Fruit fly (Drosophila melanogaster) whole organism, embryonic: Measurements from ENCODE around the gene Sfxn2.

Experiments
- Atf3 ChIP-seq: fragments of 200-800 bp; sonication (Bioruptor generic); optimal IDR thresholded peaks from 3 replicates; lab custom pipeline; 2016; ENCODE audit warnings: missing biosample characterization, missing genetic modification characterization
- BtbVII ChIP-seq: fragments of 200-800 bp; sonication (Bioruptor generic); optimal IDR thresholded peaks from 3 replicates; lab custom pipeline; 2017; ENCODE audit warnings: missing biosample characterization, mild to moderate bottlenecking, missing genetic modification characterization
- CG11093 ChIP-seq: fragments of 200-800 bp; sonication (Bioruptor generic); IDR thresholded peaks from 3 replicates; pipeline ENCODE4 v1.3.6; 2022; ENCODE audit warnings: missing biosample characterization, missing genetic modification characterization
- CG11696 ChIP-seq: fragments of 200-800 bp; sonication (Bioruptor generic); IDR thresholded peaks from 2 replicates; pipeline ENCODE4 v1.3.6; 2022; ENCODE audit warnings: missing biosample characterization, missing genetic modification characterization
- CG13123 ChIP-seq: fragments of 200-800 bp; sonication (Bioruptor generic); optimal IDR thresholded peaks from 2 replicates; lab custom pipeline; 2016; ENCODE audit warnings: missing biosample characterization, missing genetic modification characterization
- CG13894 ChIP-seq: fragments of 200-800 bp; sonication (Bioruptor generic); optimal IDR thresholded peaks from 3 replicates; lab custom pipeline; 2018; ENCODE audit warnings: missing biosample characterization, mild to moderate bottlenecking, missing genetic modification characterization, moderate library complexity
- CG14050 ChIP-seq: fragments of 200-800 bp; sonication (Bioruptor generic); IDR thresholded peaks from 3 replicates; pipeline ENCODE4 v1.3.6; 2022; ENCODE audit warnings: missing biosample characterization, missing genetic modification characterization
- CG15073 ChIP-seq: fragments of 200-800 bp; sonication (Bioruptor generic); optimal IDR thresholded peaks from 2 replicates; lab custom pipeline; 2016; ENCODE audit warnings: missing biosample characterization, missing genetic modification characterization
- CG1647 ChIP-seq: fragments of 200-800 bp; sonication (Bioruptor generic); optimal IDR thresholded peaks from 3 replicates; lab custom pipeline; 2016; ENCODE audit warnings: missing biosample characterization, missing genetic modification characterization
- CG1792 ChIP-seq: fragments of 200-800 bp; sonication (Bioruptor generic); optimal IDR thresholded peaks from 2 replicates; lab custom pipeline; 2016; ENCODE audit warnings: missing biosample characterization, missing genetic modification characterization
- CG2889 ChIP-seq: fragments of 200-800 bp; sonication (Bioruptor generic); IDR thresholded peaks from 3 replicates; pipeline ENCODE4 v1.3.6; 2022; ENCODE audit warnings: missing biosample characterization, missing genetic modification characterization
- CG30403 ChIP-seq: fragments of 200-800 bp; sonication (Bioruptor generic); optimal IDR thresholded peaks from 3 replicates; lab custom pipeline; 2016; ENCODE audit warnings: missing biosample characterization, missing genetic modification characterization
- CG3281 ChIP-seq: fragments of 200-800 bp; sonication (Bioruptor generic); optimal IDR thresholded peaks from 3 replicates; lab custom pipeline; 2017; ENCODE audit warnings: missing biosample characterization, mild to moderate bottlenecking, missing genetic modification characterization
- CG33557 ChIP-seq: fragments of 200-800 bp; sonication (Bioruptor generic); optimal IDR thresholded peaks from 2 replicates; lab custom pipeline; 2019; ENCODE audit warnings: missing biosample characterization, mild to moderate bottlenecking, missing genetic modification characterization, moderate library complexity
- CG34224 ChIP-seq: fragments of 200-800 bp; sonication (Bioruptor generic); IDR thresholded peaks from 3 replicates; pipeline ENCODE4 v1.3.6; 2022; ENCODE audit warnings: missing biosample characterization, missing genetic modification characterization; ENCODE audit not compliant: partially characterized antibody
- CG3726 ChIP-seq: fragments of 200-800 bp; sonication (Bioruptor generic); IDR thresholded peaks from 3 replicates; pipeline ENCODE4, ENCODE4 v1.3.6; 2022; ENCODE audit warnings: missing biosample characterization, missing genetic modification characterization
- CG43689 ChIP-seq: fragments of 200-800 bp; sonication (Bioruptor generic); IDR thresholded peaks from 2 replicates; pipeline ENCODE4 v1.3.6; 2022; ENCODE audit warnings: missing biosample characterization, missing genetic modification characterization
- CG6813 ChIP-seq: fragments of 200-800 bp; sonication (Bioruptor generic); optimal IDR thresholded peaks from 2 replicates; lab custom pipeline; 2017; ENCODE audit warnings: missing biosample characterization, missing genetic modification characterization, mild to moderate bottlenecking, moderate library complexity, missing genetic modification reagents
- CG7928 ChIP-seq: fragments of 200-800 bp; sonication (Bioruptor generic); optimal IDR thresholded peaks from 2 replicates; lab custom pipeline; 2017; ENCODE audit warnings: missing biosample characterization, mild to moderate bottlenecking, missing genetic modification characterization
- CG8924 ChIP-seq: fragments of 200-800 bp; optimal IDR thresholded peaks from 3 replicates; lab custom pipeline; 2019; ENCODE audit warnings: missing biosample characterization, mild to moderate bottlenecking, missing genetic modification characterization, moderate library complexity
- CG9215 ChIP-seq: fragments of 200-800 bp; sonication (Bioruptor generic); IDR thresholded peaks from 2 replicates; pipeline ENCODE4 v1.3.6; 2022; ENCODE audit warnings: missing biosample characterization, missing genetic modification characterization
- D ChIP-seq, 2 experiments: fragments of 200-800 bp in 1 of 2; fragments of >200 bp in 1 of 2; sonication (Bioruptor generic) in 1 of 2; optimal IDR thresholded peaks; 2 replicates in 1 of 2; 3 replicates in 1 of 2; lab custom pipeline; 2017; ENCODE audit warnings: mild to moderate bottlenecking in 1 of 2, missing biosample characterization in 1 of 2, missing genetic modification characterization in 1 of 2, missing genetic modification reagents in 1 of 2
- Drgx ChIP-seq: fragments of 200-800 bp; sonication (Bioruptor generic); IDR thresholded peaks from 2 replicates; pipeline ENCODE4 v1.3.6; 2022; ENCODE audit warnings: missing biosample characterization, missing genetic modification characterization
- Ets65A ChIP-seq: fragments of 200-800 bp; sonication (Bioruptor generic); peaks from one replicate; lab custom pipeline; 2016; ENCODE audit warnings: missing biosample characterization, missing genetic modification characterization
- Jarid2 ChIP-seq: fragments of 200-800 bp; sonication (Bioruptor generic); optimal IDR thresholded peaks from 3 replicates; lab custom pipeline; 2017; ENCODE audit warnings: mild to moderate bottlenecking, missing biosample characterization, missing genetic modification reagents, missing genetic modification characterization
- Lhr ChIP-seq: fragments of 200-800 bp; sonication (Bioruptor generic); optimal IDR thresholded peaks from 3 replicates; lab custom pipeline; 2017; ENCODE audit warnings: mild to moderate bottlenecking, missing biosample characterization, missing genetic modification reagents, missing genetic modification characterization
- MBD-R2 ChIP-seq: fragments of 200-800 bp; sonication (Bioruptor generic); IDR thresholded peaks from 2 replicates; pipeline ENCODE4 v1.3.6; 2022; ENCODE audit warnings: missing biosample characterization, missing genetic modification characterization
- NC2β ChIP-seq: fragments of 200-800 bp; sonication (Bioruptor generic); optimal IDR thresholded peaks from 2 replicates; lab custom pipeline; 2016; ENCODE audit warnings: missing biosample characterization, missing genetic modification characterization
- NK7.1 ChIP-seq: fragments of 200-800 bp; sonication (Bioruptor generic); optimal IDR thresholded peaks from 3 replicates; lab custom pipeline; 2016; ENCODE audit warnings: missing biosample characterization, missing genetic modification characterization
- Pdp1 ChIP-seq, 2 experiments: fragments of 200-800 bp; sonication (Bioruptor generic); optimal IDR thresholded peaks; 3 replicates each; lab custom pipeline; 2016; ENCODE audit warnings: missing biosample characterization in 2 of 2, missing genetic modification characterization in 2 of 2, mild to moderate bottlenecking in 1 of 2, moderate library complexity in 1 of 2
- Stat92E ChIP-seq, 3 experiments: fragments of >200 bp in 2 of 3; fragments of 200-800 bp in 1 of 3; sonication (Bioruptor generic) in 1 of 3; optimal IDR thresholded peaks; 2 replicates each; lab custom pipeline; 2017 to 2019; ENCODE audit warnings: missing biosample characterization in 3 of 3, missing genetic modification characterization in 3 of 3, mild to moderate bottlenecking in 1 of 3, moderate library complexity in 1 of 3
- al ChIP-seq: fragments of 200-800 bp; sonication (Bioruptor generic); IDR thresholded peaks from 2 replicates; pipeline ENCODE4 v1.3.6; 2022; ENCODE audit warnings: missing biosample characterization, missing genetic modification characterization
- ci ChIP-seq: fragments of 200-800 bp; sonication (Bioruptor generic); IDR thresholded peaks from 3 replicates; pipeline ENCODE4 v1.3.6; 2022; ENCODE audit warnings: missing biosample characterization, missing genetic modification characterization
- crol ChIP-seq: fragments of 200-800 bp; sonication (Bioruptor generic); IDR thresholded peaks from 2 replicates; pipeline ENCODE4 v1.3.6; 2022; ENCODE audit warnings: missing biosample characterization, missing genetic modification characterization
- fu2 ChIP-seq: fragments of 200-800 bp; sonication (Bioruptor generic); optimal IDR thresholded peaks from 2 replicates; lab custom pipeline; 2016; ENCODE audit warnings: missing biosample characterization, missing genetic modification characterization
- gcm2 ChIP-seq: fragments of 200-800 bp; sonication (Bioruptor generic); optimal IDR thresholded peaks from 2 replicates; lab custom pipeline; 2016; ENCODE audit warnings: missing biosample characterization, missing genetic modification characterization
- gem ChIP-seq: fragments of 200-800 bp; sonication (Bioruptor generic); optimal IDR thresholded peaks from 2 replicates; lab custom pipeline; 2019; ENCODE audit warnings: missing biosample characterization, mild to moderate bottlenecking, missing genetic modification characterization, moderate library complexity
- gsb ChIP-seq: fragments of 200-800 bp; sonication (Bioruptor generic); IDR thresholded peaks from 2 replicates; pipeline ENCODE4 v1.3.6; 2022; ENCODE audit warnings: missing biosample characterization, missing genetic modification characterization
- hb ChIP-seq: fragments of 200-800 bp; sonication (Bioruptor generic); IDR thresholded peaks from 3 replicates; pipeline ENCODE4 v1.3.6; 2022; ENCODE audit warnings: missing biosample characterization, missing genetic modification characterization; ENCODE audit not compliant: partially characterized antibody
- klu ChIP-seq: fragments of 200-800 bp; sonication (Bioruptor generic); IDR thresholded peaks from 2 replicates; pipeline ENCODE4 v1.3.6; 2022; ENCODE audit warnings: missing biosample characterization, missing genetic modification characterization
- maf-S ChIP-seq: fragments of 200-800 bp; sonication (Bioruptor generic); optimal IDR thresholded peaks from 2 replicates; lab custom pipeline; 2016; ENCODE audit warnings: missing biosample characterization, missing genetic modification characterization
- mirr ChIP-seq: fragments of 200-800 bp; sonication (Bioruptor generic); optimal IDR thresholded peaks from 3 replicates; lab custom pipeline; 2018; ENCODE audit warnings: missing biosample characterization, mild to moderate bottlenecking, missing genetic modification characterization
- pfk ChIP-seq: fragments of 200-800 bp; sonication (Bioruptor generic); optimal IDR thresholded peaks from 2 replicates; lab custom pipeline; 2018; ENCODE audit warnings: missing biosample characterization, mild to moderate bottlenecking, missing genetic modification characterization, moderate library complexity
- ranshi ChIP-seq: fragments of 200-800 bp; sonication (Bioruptor generic); IDR thresholded peaks from 2 replicates; pipeline ENCODE4 v1.3.6; 2022; ENCODE audit warnings: missing biosample characterization, missing genetic modification characterization
- ro ChIP-seq: fragments of 200-800 bp; sonication (Bioruptor generic); IDR thresholded peaks from 2 replicates; pipeline ENCODE4 v1.3.6; 2022; ENCODE audit warnings: missing biosample characterization, missing genetic modification characterization
- run ChIP-seq: fragments of 200-800 bp; sonication (Bioruptor generic); optimal IDR thresholded peaks from 3 replicates; lab custom pipeline; 2018; ENCODE audit warnings: missing biosample characterization, mild to moderate bottlenecking, missing genetic modification characterization
- scrt ChIP-seq: fragments of 200-800 bp; sonication (Bioruptor generic); optimal IDR thresholded peaks from 2 replicates; lab custom pipeline; 2018; ENCODE audit warnings: missing biosample characterization, mild to moderate bottlenecking, missing genetic modification characterization, moderate library complexity
- sens ChIP-seq: fragments of 200-800 bp; sonication (Bioruptor generic); peaks from one replicate; lab custom pipeline; 2016; ENCODE audit warnings: missing biosample characterization, missing genetic modification characterization
- tap ChIP-seq: fragments of 200-800 bp; optimal IDR thresholded peaks from 3 replicates; lab custom pipeline; 2019; ENCODE audit warnings: missing biosample characterization, mild to moderate bottlenecking, missing genetic modification characterization, moderate library complexity
- zf30C ChIP-seq: fragments of 200-800 bp; sonication (Bioruptor generic); optimal IDR thresholded peaks from 3 replicates; lab custom pipeline; 2018; ENCODE audit warnings: missing biosample characterization, mild to moderate bottlenecking, missing genetic modification characterization

Gene Sfxn2

dm6 chr3L:19024800-19025199, 38.2 kb upstream of the Sfxn2 start (continued):
- TF ChIP-seq CG3726 (GFP tag; lab: Robert Waterston, UW) (peak; percentile 66; the same call in 1 of the 3 replicates), gcm2 (GFP tag; lab: Kevin White, UChicago) (peak; percentile 76), Pdp1 (GFP tag; optimal IDR thresholded peaks at IDR 0.05; lab: Kevin White, UChicago) (peak; percentile 63 to 70), CG1792 (GFP tag; lab: Kevin White, UChicago) (peak; percentile 32), CG9215 (GFP tag; lab: Robert Waterston, UW) (peak; percentile 33; the same call in 1 of the 2 replicates), MBD-R2 (GFP tag; lab: Robert Waterston, UW) (peak; percentile 38; the same call in 1 of the 2 replicates), Lhr (GFP tag; lab: Kevin White, UChicago) (peak; percentile 53), fu2 (GFP tag; lab: Kevin White, UChicago) (peak; percentile 8), sens (GFP tag; lab: Kevin White, UChicago) (peak; percentile 98), D (optimal IDR thresholded peaks at IDR 0.05; lab: Kevin White, UChicago) (no peak), D (GFP tag; optimal IDR thresholded peaks at IDR 0.05; lab: Kevin White, UChicago) (peak; percentile 20), CG30403 (peak; percentile 56), Drgx (no peak), Stat92E (GFP tag; optimal IDR thresholded peaks at IDR 0.05; lab: Kevin White, UChicago) (peak in 1 of 3 experiments; percentile 70), Jarid2 (GFP tag; lab: Kevin White, UChicago) (no peak), CG11696 (GFP tag; lab: Robert Waterston, UW) (0 out of 2 replicates have a peak, but pooled peaks have one; percentile 31), pfk (no peak), NK7.1 (GFP tag; lab: Kevin White, UChicago) (peak; percentile 61), al (GFP tag; lab: Robert Waterston, UW) (0 out of 2 replicates have a peak, but pooled peaks have one; percentile 25), CG1647 (GFP tag; lab: Kevin White, UChicago) (no peak), maf-S (GFP tag; lab: Kevin White, UChicago) (no peak), Atf3 (GFP tag; lab: Kevin White, UChicago) (peak; percentile 68), ro (peak; percentile 61; the same call in 1 of the 2 replicates), gsb (GFP tag; lab: Robert Waterston, UW) (peak; percentile 45; the same call in 1 of the 2 replicates), hb (GFP tag; lab: Robert Waterston, UW) (no peak), CG15073 (GFP tag; lab: Kevin White, UChicago) (no peak), zf30C (GFP tag; lab: Kevin White, UChicago) (peak; percentile 84), CG7928 (GFP tag; lab: Kevin White, UChicago) (no peak), CG2889 (GFP tag; lab: Robert Waterston, UW) (0 out of 3 replicates have a peak, but pooled peaks have one; percentile 35), CG3281 (GFP tag; lab: Kevin White, UChicago) (peak; percentile 61), tap (tag; lab: Kevin White, UChicago) (no peak), CG13123 (peak; percentile 23), run (tag; lab: Kevin White, UChicago) (no peak), CG13894 (tag; lab: Kevin White, UChicago) (no peak), CG34224 (GFP tag; lab: Robert Waterston, UW) (no peak), scrt (GFP tag; lab: Kevin White, UChicago) (peak; percentile 56), gem (tag; lab: Kevin White, UChicago) (peak; percentile 79), BtbVII (peak; percentile 56), klu (GFP tag; lab: Robert Waterston, UW) (peak; percentile 51; the same call in 1 of the 2 replicates), CG6813 (GFP tag; lab: Kevin White, UChicago) (peak; percentile 73), ci (GFP tag; lab: Robert Waterston, UW) (peak; percentile 92), CG11093 (GFP tag; lab: Robert Waterston, UW) (peak; percentile 62; the same call in 2 of the 3 replicates), CG14050 (GFP tag; lab: Robert Waterston, UW) (peak; percentile 52; the same call in 1 of the 3 replicates), mirr (no peak), CG43689 (GFP tag; lab: Robert Waterston, UW) (no peak), crol (no peak), NC2β (GFP tag; lab: Kevin White, UChicago) (peak; percentile 82), Ets65A (GFP tag; lab: Kevin White, UChicago) (peak; percentile 96), CG8924 (peak; percentile 85), ranshi (GFP tag; lab: Robert Waterston, UW) (peak; percentile 48; the same call in 1 of the 2 replicates), CG33557 (GFP tag; lab: Kevin White, UChicago) (peak; percentile 73)
